Worm (Caenorhabditis elegans) whole organism, L2 larva: ENCODE measurements around the gene nhr-277.

Experiments
- C34F6.9 ChIP-seq: fragments of 150-350 bp; optimal IDR thresholded peaks from 2 replicates; lab custom pipeline; 2014; ENCODE audit warnings: missing biosample characterization, missing genetic modification characterization
- F13H6.1 ChIP-seq: sonication (generic microtip); optimal IDR thresholded peaks from 2 replicates; lab custom pipeline; 2016; ENCODE audit warnings: missing genetic modification characterization, missing compliant biosample characterization
- R02D3.7 ChIP-seq: fragments of 150-350 bp; optimal IDR thresholded peaks from 2 replicates; lab custom pipeline; 2014; ENCODE audit warnings: missing biosample characterization, missing genetic modification characterization
- Y55F3AM.14 ChIP-seq: fragments of 200-800 bp; sonication (Bioruptor generic); optimal IDR thresholded peaks from 2 replicates; lab custom pipeline; 2018; ENCODE audit warnings: mild to moderate bottlenecking, missing genetic modification characterization, missing compliant biosample characterization
- ZK546.5 ChIP-seq: sonication (generic microtip); optimal IDR thresholded peaks from 2 replicates; lab custom pipeline; 2017; ENCODE audit warnings: missing biosample characterization, missing genetic modification characterization
- alr-1 ChIP-seq: fragments of 150-350 bp; optimal IDR thresholded peaks from 2 replicates; lab custom pipeline; 2014; ENCODE audit warnings: missing biosample characterization, missing genetic modification characterization
- ama-1 ChIP-seq: fragments of 150-350 bp; optimal IDR thresholded peaks from 2 replicates; lab custom pipeline; 2018; ENCODE audit warnings: inconsistent platforms
- blmp-1 ChIP-seq: sonication (generic microtip); optimal IDR thresholded peaks from 2 replicates; lab custom pipeline; 2017; ENCODE audit warnings: missing genetic modification characterization, mild to moderate bottlenecking, missing compliant biosample characterization, antibody characterized with exemption, moderate library complexity; ENCODE audit not compliant: insufficient read depth
- ceh-16 ChIP-seq: fragments of 150-350 bp; optimal IDR thresholded peaks from 2 replicates; lab custom pipeline; 2014; ENCODE audit warnings: missing biosample characterization, missing genetic modification characterization
- ceh-82 ChIP-seq: fragments of 150-350 bp; optimal IDR thresholded peaks from 2 replicates; lab custom pipeline; 2014; ENCODE audit warnings: missing biosample characterization, missing genetic modification characterization
- crh-2 ChIP-seq: sonication (generic microtip); optimal IDR thresholded peaks from 2 replicates; lab custom pipeline; 2017; ENCODE audit warnings: missing biosample characterization, missing genetic modification characterization
- dmd-4 ChIP-seq: sonication (generic microtip); optimal IDR thresholded peaks from 2 replicates; lab custom pipeline; 2017; ENCODE audit warnings: missing biosample characterization, missing genetic modification characterization
- egl-27 ChIP-seq: sonication (generic microtip); optimal IDR thresholded peaks from 3 replicates; lab custom pipeline; 2017; ENCODE audit warnings: missing biosample characterization, missing genetic modification reagents, missing genetic modification characterization
- elt-1 ChIP-seq: fragments of 150-350 bp; optimal IDR thresholded peaks from 2 replicates; lab custom pipeline; 2014; ENCODE audit warnings: missing biosample characterization, missing genetic modification characterization
- elt-3 ChIP-seq: sonication (generic microtip); optimal IDR thresholded peaks from 2 replicates; lab custom pipeline; 2017; ENCODE audit warnings: missing biosample characterization, missing genetic modification characterization
- fos-1 ChIP-seq: fragments of 150-350 bp; optimal IDR thresholded peaks from 2 replicates; lab custom pipeline; 2014; ENCODE audit warnings: missing biosample characterization, missing genetic modification characterization
- gmeb-1 ChIP-seq: fragments of 150-350 bp; optimal IDR thresholded peaks from 2 replicates; lab custom pipeline; 2014; ENCODE audit warnings: missing biosample characterization, missing genetic modification characterization
- lin-11 ChIP-seq: fragments of 150-350 bp; sonication (generic microtip); optimal IDR thresholded peaks from 2 replicates; lab custom pipeline; 2014; ENCODE audit warnings: missing biosample characterization, missing genetic modification characterization, inconsistent platforms, mixed read lengths
- lin-13 ChIP-seq: fragments of 150-350 bp; optimal IDR thresholded peaks from 2 replicates; lab custom pipeline; 2014; ENCODE audit warnings: missing biosample characterization, missing genetic modification reagents, missing genetic modification characterization
- lin-39 ChIP-seq: fragments of 150-350 bp; optimal IDR thresholded peaks from 2 replicates; lab custom pipeline; 2014; ENCODE audit warnings: missing biosample characterization, missing genetic modification reagents, missing genetic modification characterization
- lsy-2 ChIP-seq, 2 experiments: fragments of 150-350 bp in 1 of 2; sonication (generic microtip) in 1 of 2; optimal IDR thresholded peaks; 2 replicates each; lab custom pipeline; 2014 to 2017; ENCODE audit warnings: missing biosample characterization in 2 of 2, missing genetic modification characterization in 2 of 2
- mab-5 ChIP-seq: fragments of 150-350 bp; optimal IDR thresholded peaks from 2 replicates; lab custom pipeline; 2014; ENCODE audit warnings: missing biosample characterization, missing genetic modification characterization
- mbf-1 ChIP-seq: sonication (generic microtip); optimal IDR thresholded peaks from 2 replicates; lab custom pipeline; 2017; ENCODE audit warnings: missing biosample characterization, missing genetic modification characterization
- mdl-1 ChIP-seq, 2 experiments: fragments of 150-350 bp in 1 of 2; sonication (generic microtip) in 1 of 2; optimal IDR thresholded peaks; 2 replicates each; lab custom pipeline; 2017; ENCODE audit warnings: missing biosample characterization in 2 of 2, missing genetic modification characterization in 2 of 2
- nhr-10 ChIP-seq: sonication (generic microtip); optimal IDR thresholded peaks from 2 replicates; lab custom pipeline; 2017; ENCODE audit warnings: missing biosample characterization, missing genetic modification characterization
- nhr-12 ChIP-seq: fragments of 150-350 bp; optimal IDR thresholded peaks from 2 replicates; lab custom pipeline; 2014; ENCODE audit warnings: missing biosample characterization, missing genetic modification characterization
- nhr-129 ChIP-seq: fragments of 150-350 bp; optimal IDR thresholded peaks from 2 replicates; lab custom pipeline; 2014; ENCODE audit warnings: missing biosample characterization, missing genetic modification characterization
- nhr-21 ChIP-seq: fragments of 150-350 bp; optimal IDR thresholded peaks from 2 replicates; lab custom pipeline; 2014; ENCODE audit warnings: missing biosample characterization, missing genetic modification characterization
- nhr-23 ChIP-seq: fragments of 150-350 bp; optimal IDR thresholded peaks from 2 replicates; lab custom pipeline; 2014; ENCODE audit warnings: missing biosample characterization, missing genetic modification reagents, missing genetic modification characterization
- nhr-237 ChIP-seq: fragments of 150-350 bp; optimal IDR thresholded peaks from 2 replicates; lab custom pipeline; 2014; ENCODE audit warnings: missing biosample characterization, missing genetic modification characterization
- nhr-25 ChIP-seq: fragments of 150-350 bp; sonication (generic microtip); optimal IDR thresholded peaks from 3 replicates; lab custom pipeline; 2014; ENCODE audit warnings: missing biosample characterization, missing genetic modification characterization
- nhr-6 ChIP-seq: fragments of 150-350 bp; optimal IDR thresholded peaks from 2 replicates; lab custom pipeline; 2014; ENCODE audit warnings: missing biosample characterization, missing genetic modification characterization
- nhr-77 ChIP-seq: fragments of 150-350 bp; optimal IDR thresholded peaks from 2 replicates; lab custom pipeline; 2014; ENCODE audit warnings: missing biosample characterization, missing genetic modification characterization
- peb-1 ChIP-seq: fragments of 150-350 bp; optimal IDR thresholded peaks from 2 replicates; lab custom pipeline; 2014; ENCODE audit warnings: missing biosample characterization, missing genetic modification characterization
- sem-4 ChIP-seq: fragments of 150-350 bp; optimal IDR thresholded peaks from 2 replicates; lab custom pipeline; 2014; ENCODE audit warnings: missing biosample characterization, missing genetic modification reagents, missing genetic modification characterization
- sma-3 ChIP-seq: sonication (generic microtip); optimal IDR thresholded peaks from 2 replicates; lab custom pipeline; 2016; ENCODE audit warnings: missing genetic modification reagents, missing genetic modification characterization, missing compliant biosample characterization
- sma-9 ChIP-seq, 2 experiments: fragments of 150-350 bp in 1 of 2; sonication (generic microtip) in 1 of 2; optimal IDR thresholded peaks; 2 replicates each; lab custom pipeline; 2014 to 2016; ENCODE audit warnings: missing genetic modification characterization in 2 of 2, mild to moderate bottlenecking in 1 of 2, missing biosample characterization in 1 of 2, missing compliant biosample characterization in 1 of 2, missing genetic modification reagents in 1 of 2, moderate library complexity in 1 of 2
- snpc-4 ChIP-seq: fragments of 150-350 bp; optimal IDR thresholded peaks from 2 replicates; lab custom pipeline; 2014; ENCODE audit warnings: missing biosample characterization, missing genetic modification characterization
- unc-55 ChIP-seq: fragments of 150-350 bp; sonication (generic microtip); optimal IDR thresholded peaks from 3 replicates; lab custom pipeline; 2014; ENCODE audit warnings: missing biosample characterization, missing genetic modification reagents, missing genetic modification characterization
- unc-62 ChIP-seq: fragments of 150-350 bp; optimal IDR thresholded peaks from 2 replicates; lab custom pipeline; 2014; ENCODE audit warnings: missing biosample characterization, missing genetic modification reagents, missing genetic modification characterization
- zag-1 ChIP-seq: fragments of 150-350 bp; optimal IDR thresholded peaks from 2 replicates; lab custom pipeline; 2014; ENCODE audit warnings: missing biosample characterization, missing genetic modification characterization
- ztf-11 ChIP-seq: sonication (generic microtip); optimal IDR thresholded peaks from 2 replicates; lab custom pipeline; 2017; ENCODE audit warnings: missing biosample characterization, missing genetic modification characterization
- ztf-4 ChIP-seq: fragments of 150-350 bp; optimal IDR thresholded peaks from 2 replicates; lab custom pipeline; 2014; ENCODE audit warnings: missing biosample characterization, missing genetic modification characterization

nhr-277 gene

ce11 chrIV:2771692-2772091 lies 28.9 kb downstream of the nhr-277 start, which contains the start of gene Y54G2A.11:
Gene Y54G2A.11 (minus strand): TSS chrIV:2771792.
- TF ChIP-seq mab-5 (tag; lab: Kevin White, UChicago) (no peak), egl-27 (tag; lab: Kevin White, UChicago) (no peak)

ce11 chrIV:2772209-2772851 lies 29.5 kb downstream of the nhr-277 start:
- TF ChIP-seq blmp-1 (peak; percentile 47), Y55F3AM.14 (GFP tag; lab: Kevin White, UChicago) (peak; percentile 74), nhr-25 (peak; percentile 56), unc-55 (no peak)

ce11 chrIV:2773382-2773979 lies 30.7 kb downstream of the nhr-277 start:
- TF ChIP-seq gmeb-1 (no peak), sma-9 (GFP tag; optimal IDR thresholded peaks at IDR 0.05; lab: Kevin White, UChicago) (peak; percentile 35), sma-9 (tag; optimal IDR thresholded peaks at IDR 0.05; lab: Kevin White, UChicago) (no peak), nhr-129 (tag; lab: Kevin White, UChicago) (peak; percentile 68), lsy-2 (tag; optimal IDR thresholded peaks at IDR 0.05; lab: Kevin White, UChicago) (peak in 1 of 2 experiments; percentile 29), nhr-25 (peak; percentile 35), lin-13 (peak; percentile 15), egl-27 (tag; lab: Kevin White, UChicago) (no peak), blmp-1 (no peak), sem-4 (no peak)
- TF ChIP-seq, all 48 proteins: peak for 5

- TF ChIP-seq sem-4 (peak; percentile 39), elt-3 (tag; lab: Kevin White, UChicago) (no peak), nhr-129 (tag; lab: Kevin White, UChicago) (peak; percentile 84), sma-9 (GFP tag; optimal IDR thresholded peaks at IDR 0.05; lab: Kevin White, UChicago) (peak; percentile 85), sma-9 (tag; optimal IDR thresholded peaks at IDR 0.05; lab: Kevin White, UChicago) (no peak), ama-1 (peak; percentile 84), R02D3.7 (no peak), nhr-77 (tag; lab: Kevin White, UChicago) (no peak), lin-39 (no peak), mab-5 (tag; lab: Kevin White, UChicago) (peak; percentile 20), C34F6.9 (tag; lab: Kevin White, UChicago) (peak; percentile 89), crh-2 (tag; lab: Kevin White, UChicago) (peak; percentile 88), lsy-2 (tag; optimal IDR thresholded peaks at IDR 0.05; lab: Kevin White, UChicago) (peak in 1 of 2 experiments; percentile 82), ceh-16 (tag; lab: Kevin White, UChicago) (no peak), gmeb-1 (peak; percentile 72), fos-1 (peak; percentile 59), snpc-4 (tag; lab: Kevin White, UChicago) (peak; percentile 7), nhr-21 (tag; lab: Kevin White, UChicago) (peak; percentile 59), peb-1 (tag; lab: Kevin White, UChicago) (no peak), nhr-237 (tag; lab: Kevin White, UChicago) (no peak), ceh-82 (tag; lab: Kevin White, UChicago) (no peak), nhr-25 (peak; percentile 91), Y55F3AM.14 (GFP tag; lab: Kevin White, UChicago) (peak; percentile 16), ZK546.5 (tag; lab: Kevin White, UChicago) (no peak), unc-55 (peak; percentile 19), ztf-11 (tag; lab: Kevin White, UChicago) (no peak), sma-3 (GFP tag; lab: Kevin White, UChicago) (peak; percentile 62), F13H6.1 (tag; lab: Kevin White, UChicago) (peak; percentile 91), nhr-12 (tag; lab: Kevin White, UChicago) (no peak), lin-11 (tag; lab: Kevin White, UChicago) (no peak), alr-1 (tag; lab: Kevin White, UChicago) (no peak), ztf-4 (tag; lab: Kevin White, UChicago) (no peak), lin-13 (peak; percentile 79), zag-1 (tag; lab: Kevin White, UChicago) (no peak), nhr-23 (no peak), nhr-10 (tag; lab: Kevin White, UChicago) (no peak), mbf-1 (tag; lab: Kevin White, UChicago) (no peak), unc-62 (GFP tag; lab: Kevin White, UChicago) (no peak), blmp-1 (peak; percentile 23), elt-1 (tag; lab: Kevin White, UChicago) (no peak), egl-27 (tag; lab: Kevin White, UChicago) (peak; percentile 36), dmd-4 (tag; lab: Kevin White, UChicago) (no peak), nhr-6 (tag; lab: Kevin White, UChicago) (peak; percentile 57), mdl-1 (tag; optimal IDR thresholded peaks at IDR 0.05; lab: Kevin White, UChicago) (peak in 1 of 2 experiments; percentile 34)
Observed at ce11 chrIV:2774500-2774899, 31.7 kb downstream of the nhr-277 start.
